Fruit fly (Drosophila melanogaster) whole organism, embryonic: ENCODE results near the gene CG33298.

Experiments
- ATbp ChIP-seq: fragments of 200-800 bp; sonication (Bioruptor generic); optimal IDR thresholded peaks from 2 replicates; lab custom pipeline; 2017; ENCODE audit warnings: missing biosample characterization, mild to moderate bottlenecking, missing genetic modification characterization, missing genetic modification reagents
- Asciz ChIP-seq: fragments of 200-800 bp; sonication (Bioruptor generic); optimal IDR thresholded peaks from 2 replicates; lab custom pipeline; 2017; ENCODE audit warnings: missing biosample characterization, mild to moderate bottlenecking, missing genetic modification characterization, missing genetic modification reagents
- Atf6 ChIP-seq: fragments of 200-800 bp; sonication (Bioruptor generic); IDR thresholded peaks from 2 replicates; pipeline ENCODE4 v1.3.6; 2022; ENCODE audit warnings: missing biosample characterization, missing genetic modification characterization
- Awh ChIP-seq: fragments of 200-800 bp; sonication (Bioruptor generic); IDR thresholded peaks from 2 replicates; pipeline ENCODE4, ENCODE4 v1.3.6; 2022; ENCODE audit warnings: missing biosample characterization, missing genetic modification characterization
- Bteb2 ChIP-seq: fragments of 200-800 bp; sonication (Bioruptor generic); optimal IDR thresholded peaks from 2 replicates; lab custom pipeline; 2016; ENCODE audit warnings: missing biosample characterization, missing genetic modification characterization
- C15 ChIP-seq: fragments of 200-800 bp; sonication (Bioruptor generic); IDR thresholded peaks from 3 replicates; pipeline ENCODE4 v1.3.6; 2022; ENCODE audit warnings: missing biosample characterization, missing genetic modification characterization
- CG11560 ChIP-seq: fragments of 200-800 bp; sonication (Bioruptor generic); IDR thresholded peaks from 3 replicates; pipeline ENCODE4 v1.3.6; 2022; ENCODE audit warnings: missing biosample characterization, missing genetic modification characterization
- CG12659 ChIP-seq: fragments of 200-800 bp; sonication (Bioruptor generic); optimal IDR thresholded peaks from 3 replicates; lab custom pipeline; 2017; ENCODE audit warnings: mild to moderate bottlenecking, missing biosample characterization, missing genetic modification reagents, missing genetic modification characterization
- CG13287 ChIP-seq: fragments of 200-800 bp; sonication (Bioruptor generic); IDR thresholded peaks from 2 replicates; pipeline ENCODE4 v1.3.6; 2022; ENCODE audit warnings: missing biosample characterization, missing genetic modification characterization; ENCODE audit not compliant: partially characterized antibody
- CG14860 ChIP-seq: fragments of 200-800 bp; sonication (Bioruptor generic); IDR thresholded peaks from 3 replicates; pipeline ENCODE4 v1.3.6; 2022; ENCODE audit warnings: missing biosample characterization, missing genetic modification characterization; ENCODE audit not compliant: partially characterized antibody
- CG17359 ChIP-seq: fragments of 200-800 bp; sonication (Bioruptor generic); optimal IDR thresholded peaks from 3 replicates; lab custom pipeline; 2018; ENCODE audit warnings: missing biosample characterization, mild to moderate bottlenecking, missing genetic modification characterization, moderate library complexity
- CG17385 ChIP-seq: fragments of 200-800 bp; sonication (Bioruptor generic); optimal IDR thresholded peaks from 3 replicates; lab custom pipeline; 2018; ENCODE audit warnings: missing biosample characterization, mild to moderate bottlenecking, missing genetic modification characterization
- CG1792 ChIP-seq: fragments of 200-800 bp; sonication (Bioruptor generic); optimal IDR thresholded peaks from 2 replicates; lab custom pipeline; 2016; ENCODE audit warnings: missing biosample characterization, missing genetic modification characterization
- CG1832 ChIP-seq: fragments of 200-800 bp; sonication (Bioruptor generic); optimal IDR thresholded peaks from 2 replicates; lab custom pipeline; 2017; ENCODE audit warnings: missing biosample characterization, mild to moderate bottlenecking, missing genetic modification characterization, inconsistent platforms
- CG2199 ChIP-seq: fragments of 200-800 bp; sonication (Bioruptor generic); IDR thresholded peaks from 3 replicates; pipeline ENCODE4 v1.3.6; 2022; ENCODE audit warnings: missing biosample characterization, missing genetic modification characterization
- CG31441 ChIP-seq: fragments of 200-800 bp; sonication (Bioruptor generic); IDR thresholded peaks from 2 replicates; pipeline ENCODE4 v1.3.6; 2022; ENCODE audit warnings: missing biosample characterization, missing genetic modification characterization
- CG43689 ChIP-seq: fragments of 200-800 bp; sonication (Bioruptor generic); IDR thresholded peaks from 2 replicates; pipeline ENCODE4 v1.3.6; 2022; ENCODE audit warnings: missing biosample characterization, missing genetic modification characterization
- CG6654 ChIP-seq: fragments of 200-800 bp; sonication (Bioruptor generic); optimal IDR thresholded peaks from 2 replicates; lab custom pipeline; 2017; ENCODE audit warnings: missing biosample characterization, mild to moderate bottlenecking, missing genetic modification characterization
- CG6765 ChIP-seq: fragments of 200-800 bp; sonication (Bioruptor generic); optimal IDR thresholded peaks from 3 replicates; lab custom pipeline; 2017; ENCODE audit warnings: missing biosample characterization, mild to moderate bottlenecking, missing genetic modification characterization
- CG9727 ChIP-seq: fragments of 200-800 bp; sonication (Bioruptor generic); optimal IDR thresholded peaks from 3 replicates; lab custom pipeline; 2017; ENCODE audit warnings: missing biosample characterization, mild to moderate bottlenecking, missing genetic modification characterization
- CG9876 ChIP-seq: fragments of 200-800 bp; sonication (Bioruptor generic); optimal IDR thresholded peaks from 2 replicates; lab custom pipeline; 2016; ENCODE audit warnings: missing biosample characterization, missing genetic modification characterization
- CHES-1-like ChIP-seq: fragments of 200-800 bp; sonication (Bioruptor generic); optimal IDR thresholded peaks from 2 replicates; lab custom pipeline; 2016; ENCODE audit warnings: missing biosample characterization, missing genetic modification characterization
- D ChIP-seq, 2 experiments: fragments of 200-800 bp in 1 of 2; fragments of >200 bp in 1 of 2; sonication (Bioruptor generic) in 1 of 2; optimal IDR thresholded peaks; 2 replicates in 1 of 2; 3 replicates in 1 of 2; lab custom pipeline; 2017; ENCODE audit warnings: mild to moderate bottlenecking in 1 of 2, missing biosample characterization in 1 of 2, missing genetic modification characterization in 1 of 2, missing genetic modification reagents in 1 of 2
- Dek ChIP-seq: fragments of 200-800 bp; sonication (Bioruptor generic); optimal IDR thresholded peaks from 3 replicates; lab custom pipeline; 2019; ENCODE audit warnings: missing biosample characterization, mild to moderate bottlenecking, missing genetic modification characterization, moderate library complexity
- Ets97D ChIP-seq: fragments of 200-800 bp; sonication (Bioruptor generic); optimal IDR thresholded peaks from 3 replicates; lab custom pipeline; 2016; ENCODE audit warnings: missing biosample characterization, missing genetic modification characterization
- HLH3B ChIP-seq: fragments of 200-800 bp; sonication (Bioruptor generic); IDR thresholded peaks from 2 replicates; pipeline ENCODE4 v1.3.6; 2022; ENCODE audit warnings: missing biosample characterization, missing genetic modification characterization
- Jarid2 ChIP-seq: fragments of 200-800 bp; sonication (Bioruptor generic); optimal IDR thresholded peaks from 3 replicates; lab custom pipeline; 2017; ENCODE audit warnings: mild to moderate bottlenecking, missing biosample characterization, missing genetic modification reagents, missing genetic modification characterization
- Opbp ChIP-seq: fragments of 200-800 bp; sonication (Bioruptor generic); IDR thresholded peaks from 3 replicates; pipeline ENCODE4 v1.3.6; 2022; ENCODE audit warnings: missing biosample characterization, missing genetic modification characterization; ENCODE audit not compliant: partially characterized antibody
- Rfx ChIP-seq: fragments of 200-800 bp; sonication (Bioruptor generic); IDR thresholded peaks from 2 replicates; pipeline ENCODE4 v1.3.6; 2022; ENCODE audit warnings: missing biosample characterization, missing genetic modification characterization
- Six4 ChIP-seq: fragments of 200-800 bp; sonication (Bioruptor generic); optimal IDR thresholded peaks from 2 replicates; lab custom pipeline; 2016; ENCODE audit warnings: missing biosample characterization, missing genetic modification characterization
- Sry-β ChIP-seq: fragments of 200-800 bp; sonication (Bioruptor generic); optimal IDR thresholded peaks from 2 replicates; lab custom pipeline; 2018; ENCODE audit warnings: missing biosample characterization, mild to moderate bottlenecking, missing genetic modification characterization, moderate library complexity
- Sry-δ ChIP-seq: fragments of 200-800 bp; sonication (Bioruptor generic); optimal IDR thresholded peaks from 2 replicates; lab custom pipeline; 2016; ENCODE audit warnings: missing biosample characterization, missing genetic modification characterization
- az2 ChIP-seq: fragments of 200-800 bp; sonication (Bioruptor generic); optimal IDR thresholded peaks from 3 replicates; lab custom pipeline; 2016; ENCODE audit warnings: missing biosample characterization, missing genetic modification characterization
- gt ChIP-seq: fragments of 200-800 bp; sonication (Bioruptor generic); IDR thresholded peaks from 2 replicates; pipeline ENCODE4 v1.3.6; 2022; ENCODE audit warnings: missing biosample characterization, missing genetic modification characterization
- knrl ChIP-seq: fragments of 200-800 bp; sonication (Bioruptor generic); IDR thresholded peaks from 3 replicates; pipeline ENCODE4 v1.3.6; 2022; ENCODE audit warnings: missing biosample characterization, missing genetic modification characterization; ENCODE audit not compliant: partially characterized antibody
- nerfin-1 ChIP-seq: fragments of 200-800 bp; sonication (Bioruptor generic); optimal IDR thresholded peaks from 3 replicates; lab custom pipeline; 2019; ENCODE audit warnings: missing biosample characterization, mild to moderate bottlenecking, missing genetic modification characterization, moderate library complexity
- nom ChIP-seq: fragments of 200-800 bp; sonication (Bioruptor generic); optimal IDR thresholded peaks from 2 replicates; lab custom pipeline; 2017; ENCODE audit warnings: missing biosample characterization, missing genetic modification characterization, mild to moderate bottlenecking, moderate library complexity, missing genetic modification reagents
- peb ChIP-seq: fragments of 200-800 bp; sonication (Bioruptor generic); IDR thresholded peaks from 2 replicates; pipeline ENCODE4 v1.3.6; 2022; ENCODE audit warnings: missing biosample characterization, missing genetic modification characterization
- prd ChIP-seq, 3 experiments: fragments of >200 bp in 2 of 3; fragments of 200-800 bp in 1 of 3; sonication (Bioruptor generic) in 1 of 3; optimal IDR thresholded peaks in 2 of 3; IDR thresholded peaks in 1 of 3; 2 replicates in 2 of 3; 3 replicates in 1 of 3; pipeline versions ENCODE4 v1.3.6 to Lab custom; 2017 to 2022; ENCODE audit warnings: missing biosample characterization in 1 of 3, missing genetic modification characterization in 1 of 3
- salm ChIP-seq: fragments of 200-800 bp; sonication (Bioruptor generic); optimal IDR thresholded peaks from 2 replicates; lab custom pipeline; 2018; ENCODE audit warnings: missing biosample characterization, mild to moderate bottlenecking, missing genetic modification characterization
- sd ChIP-seq: fragments of 200-800 bp; sonication (Bioruptor generic); optimal IDR thresholded peaks from 3 replicates; lab custom pipeline; 2018; ENCODE audit warnings: missing biosample characterization, mild to moderate bottlenecking, missing genetic modification characterization, moderate library complexity
- sim ChIP-seq: fragments of 200-800 bp; sonication (Bioruptor generic); IDR thresholded peaks from 2 replicates; pipeline ENCODE4 v1.3.6; 2022; ENCODE audit warnings: missing biosample characterization, missing genetic modification characterization
- sima ChIP-seq: fragments of 200-800 bp; sonication (Bioruptor generic); optimal IDR thresholded peaks from 2 replicates; lab custom pipeline; 2016; ENCODE audit warnings: missing biosample characterization, missing genetic modification characterization
- sna ChIP-seq: fragments of 200-800 bp; sonication (Bioruptor generic); IDR thresholded peaks from 2 replicates; pipeline ENCODE4 v1.3.6; 2022; ENCODE audit warnings: missing biosample characterization, missing genetic modification characterization; ENCODE audit not compliant: partially characterized antibody
- tup ChIP-seq: fragments of 200-800 bp; sonication (Bioruptor generic); optimal IDR thresholded peaks from 2 replicates; lab custom pipeline; 2016; ENCODE audit warnings: missing biosample characterization, mild to moderate bottlenecking, missing genetic modification characterization, moderate library complexity
- usp ChIP-seq: fragments of >200 bp; optimal IDR thresholded peaks from 2 replicates; lab custom pipeline; 2017; ENCODE audit warnings: missing biosample characterization, missing genetic modification characterization
- z ChIP-seq: fragments of 200-800 bp; sonication (Bioruptor generic); IDR thresholded peaks from 3 replicates; pipeline ENCODE4 v1.3.6; 2022; ENCODE audit warnings: missing biosample characterization, missing genetic modification characterization

CG33298 gene

dm6 chr2L:9496378-9497284 is 1.4 kb downstream of the CG33298 start (continued):
- TF ChIP-seq Opbp (GFP tag; lab: Robert Waterston, UW), result no peak
- no peak for TF ChIP-seq ATbp (GFP tag; lab: Kevin White, UChicago)
- TF ChIP-seq z, result no peak
- no peak for TF ChIP-seq salm (tag; lab: Kevin White, UChicago)
- TF ChIP-seq az2, result peak; percentile 28
- TF ChIP-seq Awh (GFP tag; lab: Robert Waterston, UW), result no peak
- 0 out of 2 replicates have a peak, but pooled peaks have one; percentile 24 for TF ChIP-seq HLH3B (GFP tag; lab: Robert Waterston, UW)
- no peak for TF ChIP-seq CG11560 (tag; lab: Robert Waterston, UW)
- peak; percentile 28 for TF ChIP-seq Asciz (GFP tag; lab: Kevin White, UChicago)
- no peak for TF ChIP-seq D (optimal IDR thresholded peaks at IDR 0.05; lab: Kevin White, UChicago)
- TF ChIP-seq D (GFP tag; optimal IDR thresholded peaks at IDR 0.05; lab: Kevin White, UChicago), result no peak
- peak; percentile 12 for TF ChIP-seq CG12659
- TF ChIP-seq Bteb2 (GFP tag; lab: Kevin White, UChicago), result no peak
- TF ChIP-seq CG43689 (GFP tag; lab: Robert Waterston, UW), result no peak
- TF ChIP-seq gt (GFP tag; lab: Robert Waterston, UW), result no peak
- no peak for TF ChIP-seq sna (GFP tag; lab: Robert Waterston, UW)
- no peak for TF ChIP-seq sima (GFP tag; lab: Kevin White, UChicago)
- TF ChIP-seq CG1792 (GFP tag; lab: Kevin White, UChicago), result no peak
- TF ChIP-seq CG6765, result no peak
- no peak for TF ChIP-seq C15
- TF ChIP-seq tup, result no peak
- no peak for TF ChIP-seq peb (GFP tag; lab: Robert Waterston, UW)
- TF ChIP-seq CG9876 (GFP tag; lab: Kevin White, UChicago), result no peak
- TF ChIP-seq CG14860 (GFP tag; lab: Robert Waterston, UW), result no peak
- no peak for TF ChIP-seq Sry-β (GFP tag; lab: Kevin White, UChicago)
- no peak for TF ChIP-seq nerfin-1 (tag; lab: Kevin White, UChicago)
- no peak for TF ChIP-seq Ets97D (GFP tag; lab: Kevin White, UChicago)
- no peak for TF ChIP-seq Six4 (GFP tag; lab: Kevin White, UChicago)
- TF ChIP-seq CG17359, result no peak
- TF ChIP-seq Dek (tag; lab: Kevin White, UChicago), result no peak
- no peak for TF ChIP-seq prd (optimal IDR thresholded peaks at IDR 0.05; lab: Kevin White, UChicago)
- peak; percentile 49; the same call in 1 of the 3 replicates for TF ChIP-seq prd (GFP tag; IDR thresholded peaks at IDR 0.05; lab: Robert Waterston, UW)
- peak; percentile 32 for TF ChIP-seq CG9727 (GFP tag; lab: Kevin White, UChicago)
- peak; percentile 2 for TF ChIP-seq CG17385 (GFP tag; lab: Kevin White, UChicago)
- TF ChIP-seq knrl (GFP tag; lab: Robert Waterston, UW), result no peak
- TF ChIP-seq CG2199, result peak; percentile 84
- peak; percentile 30; the same call in 1 of the 2 replicates for TF ChIP-seq CG31441
- TF ChIP-seq Rfx, result no peak
- no peak for TF ChIP-seq usp (GFP tag; lab: Kevin White, UChicago)
- no peak for TF ChIP-seq CG6654 (GFP tag; lab: Kevin White, UChicago)
- TF ChIP-seq Sry-δ (GFP tag; lab: Kevin White, UChicago), result no peak
- no peak for TF ChIP-seq Jarid2 (GFP tag; lab: Kevin White, UChicago)
- no peak for TF ChIP-seq sim (GFP tag; lab: Robert Waterston, UW)
- no peak; the same call in 1 of the 2 replicates for TF ChIP-seq CG13287
- no peak for TF ChIP-seq CHES-1-like
- TF ChIP-seq sd (tag; lab: Kevin White, UChicago), result no peak
- TF ChIP-seq Atf6 (GFP tag; lab: Robert Waterston, UW), result no peak
- TF ChIP-seq nom (GFP tag; lab: Kevin White, UChicago), result peak; percentile 20
- peak; percentile 83 for TF ChIP-seq CG1832 (GFP tag; lab: Kevin White, UChicago)
